Fruit fly (Drosophila melanogaster): ENCODE measurements around the gene CG7394.

The CG7394 gene

DNA sequence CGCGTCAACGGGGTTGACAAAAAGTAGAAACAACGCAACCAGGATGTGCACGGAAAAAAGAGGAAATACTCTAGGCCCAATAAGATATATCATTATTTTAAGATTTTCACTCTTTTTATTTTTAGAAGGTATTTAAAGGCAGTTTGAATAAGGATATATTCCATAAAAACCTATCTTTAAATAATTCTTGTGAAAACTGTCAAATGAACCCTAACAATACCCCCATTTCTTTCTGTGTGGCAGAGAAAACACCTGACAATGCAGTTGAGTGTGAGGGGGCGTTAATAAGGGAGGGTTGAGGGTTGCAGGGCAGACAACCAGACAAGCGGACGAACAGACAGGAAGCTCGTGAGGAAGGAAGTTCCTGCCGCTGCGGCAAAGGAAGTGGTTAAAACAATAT, 9.8 kb upstream of the CG7394 start:
- peak; percentile 76 for TF ChIP-seq CG14655 (GFP tag; optimal IDR thresholded peaks at IDR 0.05)
- peak; percentile 65; the same call in 1 of the 3 replicates for TF ChIP-seq CG4496 (GFP tag; IDR thresholded peaks at IDR 0.05)
- TF ChIP-seq EcR (GFP tag; optimal IDR thresholded peaks at IDR 0.05), result no peak
- peak; percentile 75 for TF ChIP-seq CG8159 (tag; optimal IDR thresholded peaks at IDR 0.05)
- TF ChIP-seq CG32121 (GFP tag; IDR thresholded peaks at IDR 0.05), result peak; percentile 60
- peak; percentile 55 for TF ChIP-seq CG17806 (tag; optimal IDR thresholded peaks at IDR 0.05)
- TF ChIP-seq CG13204 (GFP tag; optimal IDR thresholded peaks at IDR 0.05), result no peak
- peak; percentile 52 for TF ChIP-seq Ets98B (GFP tag; IDR thresholded peaks at IDR 0.05)
- TF ChIP-seq gl (tag; optimal IDR thresholded peaks at IDR 0.05), result no peak
- TF ChIP-seq CG12605 (GFP tag; IDR thresholded peaks at IDR 0.05), result no peak; the same call in 1 of the 2 replicates
- TF ChIP-seq Pif1B (GFP tag; optimal IDR thresholded peaks at IDR 0.05), result peak; percentile 29
- peak; percentile 11; the same call in 1 of the 3 replicates for TF ChIP-seq fd96Ca (GFP tag; IDR thresholded peaks at IDR 0.05)
- no peak for TF ChIP-seq D1 (tag; optimal IDR thresholded peaks at IDR 0.05)
- peak; percentile 54 for TF ChIP-seq CG9948 (tag; optimal IDR thresholded peaks at IDR 0.05)
- TF ChIP-seq Pif1A (GFP tag; optimal IDR thresholded peaks at IDR 0.05), result peak; percentile 55
- no peak for TF ChIP-seq CG10348 (GFP tag; IDR thresholded peaks at IDR 0.05)
- peak; percentile 19 for TF ChIP-seq CG34367 (tag; optimal IDR thresholded peaks at IDR 0.05)
- peak; percentile 58 for TF ChIP-seq CG8301 (tag; optimal IDR thresholded peaks at IDR 0.05)
- TF ChIP-seq CG15710 (tag; optimal IDR thresholded peaks at IDR 0.05), result peak; percentile 66
- peak; percentile 24 for TF ChIP-seq Snoo (tag; optimal IDR thresholded peaks at IDR 0.05)
- TF ChIP-seq rn (GFP tag; IDR thresholded peaks at IDR 0.05), result peak; percentile 52; the same call in 1 of the 2 replicates

DNA sequence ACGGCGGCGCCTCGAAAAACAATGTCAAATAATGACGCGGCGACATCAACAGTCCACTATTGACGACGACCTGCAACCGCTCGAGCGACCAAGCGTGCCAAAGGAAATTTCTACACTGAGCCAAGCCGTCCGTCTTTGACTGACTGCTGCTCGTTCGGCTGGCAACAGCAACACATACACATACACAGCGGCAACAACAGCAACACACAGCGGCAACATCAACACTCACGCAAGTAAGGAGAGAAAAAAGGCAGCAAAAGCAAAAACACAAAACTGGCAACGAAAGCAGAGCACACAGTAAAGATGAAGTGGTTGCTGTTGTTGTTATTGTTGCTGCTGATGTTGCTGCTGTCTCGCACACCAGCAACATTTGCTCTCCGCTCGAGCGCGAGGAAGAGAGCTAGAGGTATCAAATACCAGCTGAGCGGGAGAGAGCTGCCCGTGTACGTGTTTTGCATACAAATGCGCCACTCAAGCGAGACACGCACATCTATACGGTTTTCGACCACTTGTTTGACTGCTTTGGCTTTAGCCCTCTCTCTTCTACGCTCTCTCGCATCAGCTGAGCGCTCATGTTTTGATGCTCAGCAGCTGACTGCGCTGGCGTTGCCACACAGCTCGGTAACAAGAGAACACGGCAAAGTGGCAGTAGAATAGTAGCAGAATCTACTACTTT, 8.7 kb upstream of the CG7394 start:
- peak; percentile 86 for TF ChIP-seq gl (tag; optimal IDR thresholded peaks at IDR 0.05)
- TF ChIP-seq CG32121 (GFP tag; IDR thresholded peaks at IDR 0.05), result peak; percentile 79
- TF ChIP-seq Pif1B (GFP tag; optimal IDR thresholded peaks at IDR 0.05), result peak; percentile 57
- no peak for TF ChIP-seq CG10348 (GFP tag; IDR thresholded peaks at IDR 0.05)
- peak; percentile 32 for TF ChIP-seq CG8159 (tag; optimal IDR thresholded peaks at IDR 0.05)
- TF ChIP-seq CG9948 (tag; optimal IDR thresholded peaks at IDR 0.05), result peak; percentile 22
- TF ChIP-seq CG14655 (GFP tag; optimal IDR thresholded peaks at IDR 0.05), result peak; percentile 65
- peak; percentile 94 for TF ChIP-seq CG13204 (GFP tag; optimal IDR thresholded peaks at IDR 0.05)
- TF ChIP-seq Snoo (tag; optimal IDR thresholded peaks at IDR 0.05), result peak; percentile 42
- peak; percentile 83 for TF ChIP-seq Ets98B (GFP tag; IDR thresholded peaks at IDR 0.05)
- peak; percentile 95 for TF ChIP-seq CG12605 (GFP tag; IDR thresholded peaks at IDR 0.05)
- TF ChIP-seq CG15710 (tag; optimal IDR thresholded peaks at IDR 0.05), result peak; percentile 61
- TF ChIP-seq fd96Ca (GFP tag; IDR thresholded peaks at IDR 0.05), result peak; percentile 79
- peak; percentile 69; the same call in 2 of the 3 replicates for TF ChIP-seq CG4496 (GFP tag; IDR thresholded peaks at IDR 0.05)
- TF ChIP-seq rn (GFP tag; IDR thresholded peaks at IDR 0.05), result no peak
- peak; percentile 21 for TF ChIP-seq Pif1A (GFP tag; optimal IDR thresholded peaks at IDR 0.05)
- TF ChIP-seq CG8301 (tag; optimal IDR thresholded peaks at IDR 0.05), result peak; percentile 44
- TF ChIP-seq CG17806 (tag; optimal IDR thresholded peaks at IDR 0.05), result peak; percentile 45
- peak; percentile 81 for TF ChIP-seq EcR (GFP tag; optimal IDR thresholded peaks at IDR 0.05)
- TF ChIP-seq CG34367 (tag; optimal IDR thresholded peaks at IDR 0.05), result peak; percentile 65
- no peak for TF ChIP-seq D1 (tag; optimal IDR thresholded peaks at IDR 0.05)

DNA sequence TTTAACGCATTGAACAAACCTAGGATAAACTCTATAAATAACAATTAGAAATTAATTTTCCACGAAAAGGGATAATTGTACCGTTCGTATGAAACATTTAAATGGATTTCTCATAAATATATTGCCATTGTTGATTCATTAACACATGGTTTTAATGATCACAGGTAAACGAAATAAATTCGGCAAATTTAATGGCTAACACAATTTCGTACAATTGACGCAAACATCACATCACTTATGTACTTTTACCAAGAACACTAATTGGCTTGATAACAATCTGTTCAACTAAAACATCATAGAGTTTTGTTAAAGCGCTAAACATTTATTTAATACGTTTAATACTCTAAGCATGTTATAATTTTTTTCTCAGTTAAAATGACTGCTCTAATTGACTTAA, 8.1 kb upstream of the CG7394 start:
- TF ChIP-seq Snoo (tag; optimal IDR thresholded peaks at IDR 0.05), result no peak
- no peak for TF ChIP-seq CG9948 (tag; optimal IDR thresholded peaks at IDR 0.05)
- no peak for TF ChIP-seq CG17806 (tag; optimal IDR thresholded peaks at IDR 0.05)
- no peak for TF ChIP-seq CG13204 (GFP tag; optimal IDR thresholded peaks at IDR 0.05)
- TF ChIP-seq CG10348 (GFP tag; IDR thresholded peaks at IDR 0.05), result no peak
- TF ChIP-seq CG12605 (GFP tag; IDR thresholded peaks at IDR 0.05), result no peak
- no peak for TF ChIP-seq CG8159 (tag; optimal IDR thresholded peaks at IDR 0.05)
- TF ChIP-seq D1 (tag; optimal IDR thresholded peaks at IDR 0.05), result no peak
- TF ChIP-seq CG14655 (GFP tag; optimal IDR thresholded peaks at IDR 0.05), result no peak
- no peak for TF ChIP-seq CG34367 (tag; optimal IDR thresholded peaks at IDR 0.05)
- no peak for TF ChIP-seq Pif1A (GFP tag; optimal IDR thresholded peaks at IDR 0.05)
- TF ChIP-seq CG4496 (GFP tag; IDR thresholded peaks at IDR 0.05), result no peak
- TF ChIP-seq fd96Ca (GFP tag; IDR thresholded peaks at IDR 0.05), result no peak
- TF ChIP-seq gl (tag; optimal IDR thresholded peaks at IDR 0.05), result no peak
- no peak for TF ChIP-seq CG8301 (tag; optimal IDR thresholded peaks at IDR 0.05)
- no peak for TF ChIP-seq Ets98B (GFP tag; IDR thresholded peaks at IDR 0.05)
- TF ChIP-seq Pif1B (GFP tag; optimal IDR thresholded peaks at IDR 0.05), result no peak

DNA sequence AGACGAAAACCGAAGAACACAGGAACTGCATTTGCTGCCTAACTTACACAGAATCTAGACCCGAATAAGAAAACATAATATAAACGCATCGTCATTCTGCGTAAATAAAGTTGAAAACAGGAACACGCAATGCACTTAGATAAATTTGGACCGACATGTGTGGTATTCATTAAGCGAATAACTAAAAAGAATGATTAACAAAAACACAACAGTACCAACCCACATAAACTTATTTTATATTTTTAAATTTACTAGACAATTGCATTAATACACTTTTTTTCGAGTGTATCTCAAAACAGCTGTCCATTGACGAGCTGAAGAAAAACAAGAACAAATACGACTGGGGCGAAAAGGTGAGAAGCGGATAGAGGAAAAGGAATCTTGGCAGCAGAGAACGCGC, 7.5 kb upstream of the CG7394 start:
- TF ChIP-seq CG12605 (GFP tag; IDR thresholded peaks at IDR 0.05) (peak; percentile 49), CG17806 (tag; optimal IDR thresholded peaks at IDR 0.05) (peak; percentile 73), EcR (GFP tag; optimal IDR thresholded peaks at IDR 0.05) (no peak), CG13204 (GFP tag; optimal IDR thresholded peaks at IDR 0.05) (no peak), CG10348 (GFP tag; IDR thresholded peaks at IDR 0.05) (no peak), fd96Ca (GFP tag; IDR thresholded peaks at IDR 0.05) (no peak), Pif1B (GFP tag; optimal IDR thresholded peaks at IDR 0.05) (peak; percentile 56), CG34367 (tag; optimal IDR thresholded peaks at IDR 0.05) (peak; percentile 54), CG8301 (tag; optimal IDR thresholded peaks at IDR 0.05) (peak; percentile 68), CG15710 (tag; optimal IDR thresholded peaks at IDR 0.05) (peak; percentile 71), rn (GFP tag; IDR thresholded peaks at IDR 0.05) (peak; percentile 41), D1 (tag; optimal IDR thresholded peaks at IDR 0.05) (no peak), CG8159 (tag; optimal IDR thresholded peaks at IDR 0.05) (peak; percentile 81), CG14655 (GFP tag; optimal IDR thresholded peaks at IDR 0.05) (peak; percentile 79), CG9948 (tag; optimal IDR thresholded peaks at IDR 0.05) (peak; percentile 55), Pif1A (GFP tag; optimal IDR thresholded peaks at IDR 0.05) (peak; percentile 49), Ets98B (GFP tag; IDR thresholded peaks at IDR 0.05) (peak; percentile 53; the same call in 1 of the 2 replicates), CG32121 (GFP tag; IDR thresholded peaks at IDR 0.05) (peak; percentile 56), CG4496 (GFP tag; IDR thresholded peaks at IDR 0.05) (peak; percentile 61; the same call in 2 of the 3 replicates), Snoo (tag; optimal IDR thresholded peaks at IDR 0.05) (peak; percentile 49), gl (tag; optimal IDR thresholded peaks at IDR 0.05) (peak; percentile 27)

DNA sequence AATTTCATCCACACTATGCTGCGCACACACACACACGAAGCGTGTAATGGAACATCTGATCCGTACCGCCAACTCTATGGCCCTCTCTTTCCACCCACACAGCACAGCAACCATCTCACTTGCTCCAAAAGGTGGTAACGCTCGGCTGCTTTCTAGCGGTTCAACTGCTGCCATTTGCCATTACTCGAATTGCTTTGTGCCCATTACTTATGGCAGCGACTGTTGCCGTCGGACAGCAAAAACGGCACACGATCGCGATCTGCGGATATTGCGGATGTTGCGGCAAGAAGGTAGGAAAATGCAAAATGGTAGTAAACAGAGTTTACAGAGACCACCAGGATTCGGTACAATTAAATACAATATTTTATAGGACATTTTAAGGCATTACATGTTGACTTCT, 7.0 kb upstream of the CG7394 start:
- TF ChIP-seq EcR (GFP tag; optimal IDR thresholded peaks at IDR 0.05) (no peak), Ets98B (GFP tag; IDR thresholded peaks at IDR 0.05) (no peak; the same call in 1 of the 2 replicates), gl (tag; optimal IDR thresholded peaks at IDR 0.05) (no peak), rn (GFP tag; IDR thresholded peaks at IDR 0.05) (no peak), CG17806 (tag; optimal IDR thresholded peaks at IDR 0.05) (no peak), CG15710 (tag; optimal IDR thresholded peaks at IDR 0.05) (no peak), Pif1B (GFP tag; optimal IDR thresholded peaks at IDR 0.05) (no peak), CG32121 (GFP tag; IDR thresholded peaks at IDR 0.05) (no peak), fd96Ca (GFP tag; IDR thresholded peaks at IDR 0.05) (no peak), Pif1A (GFP tag; optimal IDR thresholded peaks at IDR 0.05) (no peak), CG34367 (tag; optimal IDR thresholded peaks at IDR 0.05) (no peak), CG9948 (tag; optimal IDR thresholded peaks at IDR 0.05) (no peak), CG4496 (GFP tag; IDR thresholded peaks at IDR 0.05) (no peak), CG8301 (tag; optimal IDR thresholded peaks at IDR 0.05) (no peak), CG12605 (GFP tag; IDR thresholded peaks at IDR 0.05) (no peak), CG13204 (GFP tag; optimal IDR thresholded peaks at IDR 0.05) (no peak), CG14655 (GFP tag; optimal IDR thresholded peaks at IDR 0.05) (no peak), CG8159 (tag; optimal IDR thresholded peaks at IDR 0.05) (no peak), Snoo (tag; optimal IDR thresholded peaks at IDR 0.05) (no peak), D1 (tag; optimal IDR thresholded peaks at IDR 0.05) (no peak)
